Worm (Caenorhabditis elegans): ENCODE measurements around the gene ags-3.

DNA sequence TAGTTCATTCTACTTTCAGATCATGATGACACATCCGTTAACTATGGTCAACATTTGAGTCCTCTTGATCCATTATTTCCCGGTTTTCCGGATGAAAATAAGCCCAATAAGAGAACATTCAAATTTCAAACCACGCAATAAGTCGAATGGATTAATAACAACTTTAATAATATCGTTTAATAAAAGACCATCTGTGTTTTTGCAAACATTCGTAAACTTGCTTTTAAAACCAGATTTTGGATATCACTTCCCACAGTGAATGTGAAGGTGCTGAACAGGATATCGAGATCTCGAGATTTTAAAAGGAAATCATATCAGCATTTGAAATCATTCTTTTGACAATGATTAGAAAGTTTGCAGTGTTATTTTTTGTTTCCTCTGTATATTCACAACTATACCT is 38.6 kb upstream of the ags-3 start, which contains the start of gene C26B9.7:
- TF ChIP-seq madf-10 (tag; optimal IDR thresholded peaks at IDR 0.05) (no peak), sdz-38 (tag; optimal IDR thresholded peaks at IDR 0.05) (no peak), snpc-1.1 (tag; optimal IDR thresholded peaks at IDR 0.05; ENCODE audit: insufficient read depth) (no peak), unc-62 (GFP tag; optimal IDR thresholded peaks at IDR 0.05) (no peak)
